Worm (Caenorhabditis elegans) whole organism, L1 larva: Measurements from ENCODE around the gene R07B1.8.

ENCODE experiments used
- Y116A8C.19 ChIP-seq: sonication (generic microtip); optimal IDR thresholded peaks from 2 replicates; lab custom pipeline; 2016; ENCODE audit warnings: missing compliant biosample characterization, missing genetic modification characterization, borderline replicate concordance
- aly-2 ChIP-seq: fragments of 150-350 bp; optimal IDR thresholded peaks from 2 replicates; lab custom pipeline; 2014; ENCODE audit warnings: missing biosample characterization, missing genetic modification characterization
- ceh-82 ChIP-seq, 3 experiments: fragments of 150-350 bp in 1 of 3; sonication (generic microtip) in 2 of 3; optimal IDR thresholded peaks; 2 replicates each; lab custom pipeline; 2014 to 2017; ENCODE audit warnings: missing biosample characterization in 3 of 3, missing genetic modification characterization in 3 of 3
- ces-1 ChIP-seq: fragments of 150-350 bp; optimal IDR thresholded peaks from 2 replicates; lab custom pipeline; 2014; ENCODE audit warnings: missing biosample characterization, missing genetic modification reagents, missing genetic modification characterization
- elt-3 ChIP-seq, 6 experiments: fragments of 150-350 bp in 1 of 6; sonication (generic microtip); optimal IDR thresholded peaks; 2 replicates each; lab custom pipeline; 2017 to 2018; ENCODE audit warnings: missing biosample characterization in 6 of 6, missing genetic modification characterization in 6 of 6, inconsistent platforms in 1 of 6
- isw-1 ChIP-seq: fragments of 200-800 bp; sonication (Bioruptor generic); IDR thresholded peaks from 2 replicates; pipeline ENCODE4 v1.3.6; 2022; ENCODE audit warnings: missing genetic modification characterization, missing compliant biosample characterization
- lin-39 ChIP-seq: fragments of 150-350 bp; optimal IDR thresholded peaks from 2 replicates; lab custom pipeline; 2014; ENCODE audit warnings: missing biosample characterization, missing genetic modification reagents, missing genetic modification characterization
- mep-1 ChIP-seq: fragments of 150-350 bp; optimal IDR thresholded peaks from 2 replicates; lab custom pipeline; 2014; ENCODE audit warnings: missing biosample characterization, missing genetic modification characterization
- skn-1 ChIP-seq: fragments of 150-350 bp; optimal IDR thresholded peaks from 2 replicates; lab custom pipeline; 2014; ENCODE audit warnings: missing biosample characterization, missing genetic modification characterization
- sptf-1 ChIP-seq: fragments of 150-350 bp; optimal IDR thresholded peaks from 2 replicates; lab custom pipeline; 2014; ENCODE audit warnings: missing biosample characterization, missing genetic modification characterization
- unc-98 ChIP-seq: fragments of 200-800 bp; sonication (Bioruptor generic); IDR thresholded peaks from 2 replicates; pipeline ENCODE4 v1.3.6; 2022; ENCODE audit warnings: missing genetic modification characterization, missing compliant biosample characterization
- ztf-11 ChIP-seq, 2 experiments: sonication (generic microtip); optimal IDR thresholded peaks; 2 replicates each; lab custom pipeline; 2016 to 2017; ENCODE audit warnings: missing genetic modification characterization in 2 of 2, missing biosample characterization in 1 of 2, missing compliant biosample characterization in 1 of 2
- ztf-4 ChIP-seq: fragments of 150-350 bp; optimal IDR thresholded peaks from 2 replicates; lab custom pipeline; 2014; ENCODE audit warnings: missing biosample characterization, missing genetic modification characterization

DNA sequence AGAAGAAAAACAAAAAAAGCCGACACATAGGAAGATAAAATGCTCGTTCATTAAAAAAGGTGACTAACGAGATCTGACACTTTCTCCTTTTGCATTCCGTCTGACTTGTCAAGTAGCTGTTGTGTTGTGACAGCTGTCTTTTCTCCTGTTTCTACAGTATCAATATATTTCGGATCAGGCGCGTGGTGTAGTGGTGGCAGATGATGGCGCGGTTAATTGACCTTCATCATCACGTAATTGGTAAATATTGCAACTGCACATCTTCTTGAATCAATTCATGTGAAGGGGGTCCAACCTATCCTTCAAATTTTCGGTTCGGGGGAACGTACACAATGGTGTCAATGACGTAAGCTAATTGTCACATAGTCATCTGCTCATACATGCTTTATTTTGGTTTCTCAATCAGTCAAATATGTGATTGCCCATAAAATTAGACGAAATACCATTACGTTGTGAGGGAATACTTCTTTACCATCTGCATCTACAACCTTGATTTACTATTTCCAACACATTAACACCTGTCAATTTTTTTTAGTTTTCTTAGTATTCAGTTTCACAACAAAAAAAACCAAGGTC is 24.2 kb downstream of the R07B1.8 start:
- TF ChIP-seq Y116A8C.19 (tag; lab: Kevin White, UChicago) (no peak), unc-98 (GFP tag; lab: Robert Waterston, UW) (no peak), ceh-82 (tag; optimal IDR thresholded peaks at IDR 0.05; lab: Kevin White, UChicago) (no peak), ces-1 (GFP tag; lab: Kevin White, UChicago) (no peak), skn-1 (no peak), sptf-1 (tag; lab: Kevin White, UChicago) (no peak), lin-39 (tag; lab: Kevin White, UChicago) (no peak), mep-1 (tag; lab: Kevin White, UChicago) (no peak), ztf-4 (no peak), aly-2 (no peak), elt-3 (tag; optimal IDR thresholded peaks at IDR 0.05; lab: Kevin White, UChicago) (no peak), isw-1 (GFP tag; lab: Robert Waterston, UW) (no peak), ztf-11 (tag; optimal IDR thresholded peaks at IDR 0.05; lab: Kevin White, UChicago) (no peak)
